Worm (Caenorhabditis elegans) whole organism, early embryonic: ENCODE measurements around the gene clec-231.
"Not testable (repeated sequence)": the region's sequence is repeated elsewhere in the genome, so short reads cannot be mapped to it uniquely, and the experiment has no call there.

ENCODE experiments used
- B0310.2 ChIP-seq: sonication (generic microtip); optimal IDR thresholded peaks from 2 replicates; lab custom pipeline; 2016; ENCODE audit warnings: mild to moderate bottlenecking, missing genetic modification characterization, missing compliant biosample characterization
- F13C5.2 ChIP-seq: sonication (generic microtip); optimal IDR thresholded peaks from 2 replicates; lab custom pipeline; 2017; ENCODE audit warnings: mild to moderate bottlenecking, missing genetic modification characterization, inconsistent platforms, missing compliant biosample characterization
- aly-1 ChIP-seq: sonication (generic microtip); optimal IDR thresholded peaks from 2 replicates; lab custom pipeline; 2016; ENCODE audit warnings: missing genetic modification characterization, missing compliant biosample characterization
- ama-1 ChIP-seq: fragments of 150-350 bp; optimal IDR thresholded peaks from 2 replicates; lab custom pipeline; 2014
- ceh-13 ChIP-seq: fragments of 200-800 bp; sonication (Bioruptor generic); optimal IDR thresholded peaks from 2 replicates; lab custom pipeline; 2018; ENCODE audit warnings: mild to moderate bottlenecking, missing genetic modification characterization, missing compliant biosample characterization
- ceh-36 ChIP-seq: sonication (generic microtip); optimal IDR thresholded peaks from 2 replicates; lab custom pipeline; 2016; ENCODE audit warnings: missing genetic modification characterization, inconsistent platforms, missing compliant biosample characterization
- ets-7 ChIP-seq: sonication (generic microtip); optimal IDR thresholded peaks from 2 replicates; lab custom pipeline; 2016; ENCODE audit warnings: missing genotype, missing genetic modification characterization, missing compliant biosample characterization
- flt-1 ChIP-seq: fragments of 200-800 bp; sonication (Bioruptor generic); IDR thresholded peaks from 2 replicates; pipeline ENCODE4 v1.3.6; 2022; ENCODE audit warnings: missing genetic modification characterization, missing compliant biosample characterization
- hmbx-1 ChIP-seq: sonication (generic microtip); optimal IDR thresholded peaks from 2 replicates; lab custom pipeline; 2016; ENCODE audit warnings: mild to moderate bottlenecking, missing genetic modification characterization, missing compliant biosample characterization
- hmg-4 ChIP-seq: fragments of 200-800 bp; sonication (Bioruptor generic); optimal IDR thresholded peaks from 2 replicates; lab custom pipeline; 2018; ENCODE audit warnings: mild to moderate bottlenecking, missing genetic modification characterization, missing compliant biosample characterization
- hnd-1 ChIP-seq: sonication (generic microtip); optimal IDR thresholded peaks from 2 replicates; lab custom pipeline; 2016; ENCODE audit warnings: missing genetic modification characterization, missing compliant biosample characterization
- pes-1 ChIP-seq: fragments of 200-800 bp; sonication (Bioruptor generic); IDR thresholded peaks from 2 replicates; pipeline ENCODE4 v1.3.6; 2022; ENCODE audit warnings: missing genetic modification reagents, missing genetic modification characterization, missing compliant biosample characterization
- scrt-1 ChIP-seq: fragments of 200-800 bp; sonication (Bioruptor generic); IDR thresholded peaks from 2 replicates; pipeline ENCODE4 v1.3.6; 2022; ENCODE audit warnings: missing genetic modification characterization, missing compliant biosample characterization
- sea-1 ChIP-seq: fragments of 200-800 bp; sonication (Bioruptor generic); conservative IDR thresholded peaks from 2 replicates; pipeline ENCODE4 v1.3.6; 2022; ENCODE audit warnings: missing genetic modification characterization, missing compliant biosample characterization
- tbx-11 ChIP-seq: fragments of 200-800 bp; sonication (Bioruptor generic); IDR thresholded peaks from 2 replicates; pipeline ENCODE4 v1.3.6; 2022; ENCODE audit warnings: missing genetic modification characterization, missing compliant biosample characterization
- tbx-37 ChIP-seq: fragments of 200-800 bp; sonication (Bioruptor generic); conservative IDR thresholded peaks from 2 replicates; pipeline ENCODE4 v1.3.6; 2022; ENCODE audit warnings: missing genetic modification reagents, missing genetic modification characterization, missing compliant biosample characterization
- tra-4 ChIP-seq: sonication (generic microtip); optimal IDR thresholded peaks from 2 replicates; lab custom pipeline; 2017; ENCODE audit warnings: missing genetic modification characterization, missing compliant biosample characterization

The clec-231 gene

DNA sequence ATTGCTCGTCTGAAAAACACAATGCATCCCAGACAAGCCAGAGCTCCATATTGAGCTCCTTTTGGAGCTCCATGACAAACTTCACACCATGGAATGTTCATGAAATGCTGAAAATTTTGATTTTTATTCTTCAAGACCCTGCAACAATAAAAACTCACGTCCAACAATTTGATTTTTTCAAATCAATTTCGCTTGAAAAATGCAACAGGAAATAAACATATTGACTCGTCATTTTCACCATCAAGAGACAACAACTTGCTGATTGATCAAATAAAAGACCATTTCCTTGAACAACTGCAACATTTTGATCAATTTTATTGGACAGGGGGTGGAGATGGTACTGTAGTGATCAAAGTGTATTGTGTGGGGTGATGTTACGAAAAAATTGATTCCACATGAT lies 19.2 kb upstream of the clec-231 start, which contains the start of gene nhr-269:
nhr-269 (minus strand) TSS at position 101 of the 400 bp plus-strand sequence.
- TF ChIP-seq ceh-13 (GFP tag; lab: Kevin White, UChicago): no peak
- no peak for TF ChIP-seq tbx-11
- TF ChIP-seq tbx-37: no peak
- no peak for TF ChIP-seq hmg-4

DNA sequence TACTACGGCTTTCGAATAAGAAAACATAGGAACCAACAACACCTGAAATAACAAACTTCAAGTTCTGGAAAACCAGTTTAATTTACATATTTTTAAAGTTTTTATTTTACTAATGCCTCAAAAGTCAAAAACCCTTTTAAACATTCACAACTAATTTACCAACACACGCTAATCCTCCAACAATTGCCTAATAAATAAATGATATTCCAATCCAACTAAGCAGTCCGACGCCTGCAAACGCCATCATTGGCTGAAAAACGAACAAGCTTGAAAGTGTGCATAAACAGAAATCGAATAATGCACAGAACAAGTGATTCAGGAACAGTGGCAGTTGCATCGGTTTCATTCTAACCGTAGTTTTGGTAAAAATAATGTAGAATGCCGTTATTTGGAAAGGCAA lies 17.3 kb upstream of the clec-231 start:
- TF ChIP-seq F13C5.2 (tag; lab: Kevin White, UChicago) (no peak), tbx-11 (no peak), flt-1 (GFP tag; lab: Robert Waterston, UW) (no peak), ama-1 (lab: Kevin White, UChicago) (no peak)

DNA sequence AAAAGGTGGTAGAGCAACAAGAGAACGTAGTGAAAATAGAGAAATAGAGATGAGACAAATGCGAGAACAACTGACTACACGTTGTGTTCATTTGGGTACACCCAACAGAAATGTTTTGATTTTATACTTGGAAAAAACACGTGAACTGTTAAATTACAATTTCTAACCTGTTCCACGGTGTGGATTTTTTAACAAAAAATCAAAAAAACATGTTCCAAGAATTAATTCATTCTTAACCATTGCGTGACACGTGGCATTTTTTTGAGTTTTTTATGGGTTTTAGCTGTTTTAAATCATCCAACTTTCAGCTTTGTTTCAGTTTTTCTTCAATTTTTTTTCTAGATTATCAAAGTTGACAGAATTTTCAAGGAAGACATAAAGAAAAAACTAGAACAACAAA lies 10.9 kb upstream of the clec-231 start, which contains the start of gene ech-1.1:
ech-1.1 (minus strand) TSS at position 101 of the 400 bp plus-strand sequence.
- TF ChIP-seq F13C5.2 (tag; lab: Kevin White, UChicago); hmg-4; ama-1 (lab: Kevin White, UChicago): not testable (repeated sequence)

ce11 chrV:15354648-15355047 lies 4.1 kb upstream of the clec-231 start, which contains the start of gene C29F3.7:
Gene C29F3.7, plus strand, starts transcription at chrV:15354901.
- TF ChIP-seq sea-1 (no peak), pes-1 (GFP tag; lab: Robert Waterston, UW) (no peak), aly-1 (tag; lab: Kevin White, UChicago) (no peak), tbx-37 (no peak), ceh-13 (GFP tag; lab: Kevin White, UChicago) (no peak)

- TF ChIP-seq tbx-37 (no peak), F13C5.2 (tag; lab: Kevin White, UChicago) (no peak), scrt-1 (GFP tag; lab: Robert Waterston, UW) (no peak), hmbx-1 (tag; lab: Kevin White, UChicago) (no peak), aly-1 (tag; lab: Kevin White, UChicago) (no peak), hmg-4 (no peak), tbx-11 (no peak), sea-1 (no peak), ceh-36 (tag; lab: Kevin White, UChicago) (no peak), ceh-13 (GFP tag; lab: Kevin White, UChicago) (no peak)
These were observed 1.9 kb upstream of the clec-231 start, which contains the start of gene srx-58 for ce11 chrV:15352376-15352775. Gene srx-58, plus strand, starts transcription at chrV:15352676.

- TF ChIP-seq sea-1 (no peak), F13C5.2 (tag; lab: Kevin White, UChicago) (no peak), tbx-37 (no peak), flt-1 (GFP tag; lab: Robert Waterston, UW) (no peak)
These were observed 1.5 kb downstream of the clec-231 start, which contains the start of gene clec-230 for ce11 chrV:15349044-15349443. Gene clec-230, minus strand, starts transcription at chrV:15349144.

DNA sequence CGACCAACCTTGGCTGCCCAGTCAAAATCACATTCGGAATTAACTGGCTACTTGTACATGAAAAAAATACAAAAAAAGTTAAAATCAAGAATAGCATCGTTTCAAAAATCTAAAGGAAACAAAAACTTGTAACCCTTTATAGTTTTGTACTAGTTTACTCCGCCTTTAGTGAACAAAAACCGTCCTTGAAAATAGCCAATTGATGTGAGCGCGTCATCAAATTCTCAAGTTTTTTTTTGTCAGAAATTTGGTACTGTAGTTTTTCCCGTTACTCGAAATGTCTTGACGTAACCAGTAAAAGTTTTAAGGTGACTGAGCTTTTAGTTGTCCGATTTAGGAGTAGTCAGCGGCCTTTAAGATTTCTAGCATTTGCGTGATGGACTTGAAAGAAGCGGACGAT lies 3.2 kb downstream of the clec-231 start, which contains the start of gene C29F3.3:
C29F3.3 (minus strand) TSS at position 101 of the 400 bp plus-strand sequence.
- no peak for TF ChIP-seq pes-1 (GFP tag; lab: Robert Waterston, UW)
- TF ChIP-seq ama-1 (lab: Kevin White, UChicago): no peak
- no peak for TF ChIP-seq tbx-37
- no peak for TF ChIP-seq tra-4 (tag; lab: Kevin White, UChicago)

ce11 chrV:15344481-15344880 lies 6.0 kb downstream of the clec-231 start, which contains the start of gene wrt-8:
Gene wrt-8, minus strand, starts transcription at chrV:15344581.
- TF ChIP-seq hnd-1 (no peak), aly-1 (tag; lab: Kevin White, UChicago) (no peak), scrt-1 (GFP tag; lab: Robert Waterston, UW) (no peak), ets-7 (tag; lab: Kevin White, UChicago) (no peak), tra-4 (tag; lab: Kevin White, UChicago) (no peak), pes-1 (GFP tag; lab: Robert Waterston, UW) (no peak), ama-1 (lab: Kevin White, UChicago) (no peak), B0310.2 (tag; lab: Kevin White, UChicago) (no peak), ceh-13 (GFP tag; lab: Kevin White, UChicago) (no peak), ceh-36 (tag; lab: Kevin White, UChicago) (no peak), flt-1 (GFP tag; lab: Robert Waterston, UW) (no peak), sea-1 (no peak), tbx-37 (no peak), tbx-11 (no peak), hmbx-1 (tag; lab: Kevin White, UChicago) (no peak), hmg-4 (no peak), F13C5.2 (tag; lab: Kevin White, UChicago) (no peak)

- TF ChIP-seq ets-7 (tag; lab: Kevin White, UChicago) (no peak), flt-1 (GFP tag; lab: Robert Waterston, UW) (no peak), hmg-4 (no peak), pes-1 (GFP tag; lab: Robert Waterston, UW) (no peak), B0310.2 (tag; lab: Kevin White, UChicago) (no peak)
These were observed 9.1 kb downstream of the clec-231 start, which contains the start of gene clec-229 for ce11 chrV:15341404-15341803. Gene clec-229, minus strand, starts transcription at chrV:15341504.
